Fruit fly (Drosophila melanogaster) whole organism, prepupa: ENCODE data around the gene CCAP-R.

Experiments
- Blimp-1 ChIP-seq: fragments of 200-800 bp; sonication (Bioruptor generic); optimal IDR thresholded peaks from 3 replicates; lab custom pipeline; 2017; ENCODE audit warnings: missing biosample characterization, missing genetic modification characterization, mild to moderate bottlenecking, moderate library complexity, missing genetic modification reagents
- CG11294 ChIP-seq: fragments of 200-800 bp; sonication (Bioruptor generic); IDR thresholded peaks from 2 replicates; pipeline ENCODE4 v1.3.6; 2022; ENCODE audit warnings: missing biosample characterization, missing genetic modification characterization
- CG15336 ChIP-seq: fragments of 200-800 bp; sonication (Bioruptor generic); IDR thresholded peaks from 2 replicates; pipeline ENCODE4 v1.3.6; 2022; ENCODE audit warnings: missing biosample characterization, missing genetic modification characterization
- CG1621 ChIP-seq: fragments of 200-800 bp; sonication (Bioruptor generic); optimal IDR thresholded peaks from 3 replicates; lab custom pipeline; 2018; ENCODE audit warnings: missing biosample characterization, mild to moderate bottlenecking, missing genetic modification characterization
- CG16779 ChIP-seq: fragments of 200-800 bp; sonication (Bioruptor generic); optimal IDR thresholded peaks from 3 replicates; lab custom pipeline; 2017; ENCODE audit warnings: missing biosample characterization, mild to moderate bottlenecking, missing genetic modification characterization
- CG31627 ChIP-seq: fragments of 200-800 bp; sonication (Bioruptor generic); optimal IDR thresholded peaks from 3 replicates; lab custom pipeline; 2016; ENCODE audit warnings: missing biosample characterization, missing genetic modification characterization
- CG32006 ChIP-seq: fragments of 200-800 bp; sonication (Bioruptor generic); optimal IDR thresholded peaks from 3 replicates; lab custom pipeline; 2017; ENCODE audit warnings: missing biosample characterization, mild to moderate bottlenecking, missing genetic modification characterization
- CG3919 ChIP-seq: fragments of 200-800 bp; sonication (Bioruptor generic); optimal IDR thresholded peaks from 3 replicates; lab custom pipeline; 2016; ENCODE audit warnings: missing biosample characterization, missing genetic modification characterization
- CG4318 ChIP-seq: fragments of 200-800 bp; sonication (Bioruptor generic); optimal IDR thresholded peaks from 3 replicates; lab custom pipeline; 2017; ENCODE audit warnings: missing biosample characterization, mild to moderate bottlenecking, missing genetic modification characterization
- CG6163 ChIP-seq: fragments of 200-800 bp; sonication (Bioruptor generic); IDR thresholded peaks from 3 replicates; pipeline ENCODE4 v1.3.6; 2022; ENCODE audit warnings: missing biosample characterization, missing genetic modification characterization
- CG6276 ChIP-seq: fragments of 200-800 bp; sonication (Bioruptor generic); optimal IDR thresholded peaks from 2 replicates; lab custom pipeline; 2017; ENCODE audit warnings: missing biosample characterization, mild to moderate bottlenecking, missing genetic modification characterization
- CG6792 ChIP-seq: fragments of 200-800 bp; sonication (Bioruptor generic); optimal IDR thresholded peaks from 3 replicates; lab custom pipeline; 2016; ENCODE audit warnings: missing biosample characterization, missing genetic modification characterization
- CG6808 ChIP-seq: fragments of 200-800 bp; sonication (Bioruptor generic); optimal IDR thresholded peaks from 3 replicates; lab custom pipeline; 2017; ENCODE audit warnings: missing biosample characterization, missing genetic modification characterization, mild to moderate bottlenecking, moderate library complexity, missing genetic modification reagents
- CG6854 ChIP-seq: fragments of 200-800 bp; sonication (Bioruptor generic); optimal IDR thresholded peaks from 2 replicates; lab custom pipeline; 2017; ENCODE audit warnings: missing biosample characterization, mild to moderate bottlenecking, missing genetic modification characterization
- CG7368 ChIP-seq: fragments of 200-800 bp; sonication (Bioruptor generic); optimal IDR thresholded peaks from 3 replicates; lab custom pipeline; 2016; ENCODE audit warnings: missing biosample characterization, missing genetic modification characterization
- CG8119 ChIP-seq: fragments of 200-800 bp; sonication (Bioruptor generic); IDR thresholded peaks from 3 replicates; pipeline ENCODE4 v1.3.6; 2022; ENCODE audit warnings: missing biosample characterization, missing genetic modification characterization
- CG9139 ChIP-seq: fragments of 200-800 bp; sonication (Bioruptor generic); optimal IDR thresholded peaks from 3 replicates; lab custom pipeline; 2017; ENCODE audit warnings: missing biosample characterization, mild to moderate bottlenecking, missing genetic modification characterization
- Eip75B ChIP-seq: fragments of 200-800 bp; sonication (Bioruptor generic); optimal IDR thresholded peaks from 3 replicates; lab custom pipeline; 2016; ENCODE audit warnings: missing biosample characterization, missing genetic modification characterization
- Eip78C ChIP-seq: fragments of 200-800 bp; sonication (Bioruptor generic); peaks from one replicate; lab custom pipeline; 2016; ENCODE audit warnings: missing biosample characterization, missing genetic modification characterization
- Eip93F ChIP-seq: fragments of 200-800 bp; sonication (Bioruptor generic); optimal IDR thresholded peaks from 2 replicates; lab custom pipeline; 2016; ENCODE audit warnings: missing biosample characterization, mild to moderate bottlenecking, missing genetic modification characterization
- Ets96B ChIP-seq: fragments of 200-800 bp; optimal IDR thresholded peaks from 2 replicates; lab custom pipeline; 2019; ENCODE audit warnings: missing biosample characterization, mild to moderate bottlenecking, missing genetic modification characterization, moderate library complexity
- Gug ChIP-seq: fragments of 200-800 bp; sonication (Bioruptor generic); IDR thresholded peaks from 2 replicates; pipeline ENCODE4 v1.3.6; 2022; ENCODE audit warnings: missing biosample characterization, missing genetic modification characterization
- Hr38 ChIP-seq: sonication (Bioruptor generic); optimal IDR thresholded peaks from 2 replicates; lab custom pipeline; 2016; ENCODE audit warnings: missing biosample characterization, missing genetic modification characterization
- Lpt ChIP-seq: fragments of 200-800 bp; sonication (Bioruptor generic); optimal IDR thresholded peaks from 3 replicates; lab custom pipeline; 2016; ENCODE audit warnings: missing biosample characterization, missing genetic modification characterization
- Met ChIP-seq: fragments of 200-800 bp; sonication (Bioruptor generic); optimal IDR thresholded peaks from 3 replicates; lab custom pipeline; 2016; ENCODE audit warnings: missing biosample characterization, missing genetic modification characterization
- Smox ChIP-seq: fragments of 200-800 bp; sonication (Bioruptor generic); optimal IDR thresholded peaks from 3 replicates; lab custom pipeline; 2016; ENCODE audit warnings: missing biosample characterization, missing genetic modification characterization
- Sox15 ChIP-seq: fragments of 200-800 bp; sonication (Bioruptor generic); optimal IDR thresholded peaks from 3 replicates; lab custom pipeline; 2016; ENCODE audit warnings: missing biosample characterization, missing genetic modification characterization
- acj6 ChIP-seq: fragments of 200-800 bp; sonication (Bioruptor generic); optimal IDR thresholded peaks from 3 replicates; lab custom pipeline; 2016; ENCODE audit warnings: missing biosample characterization, missing genetic modification characterization
- dsx ChIP-seq: fragments of 200-800 bp; optimal IDR thresholded peaks from 3 replicates; lab custom pipeline; 2019; ENCODE audit warnings: missing biosample characterization, mild to moderate bottlenecking, missing genetic modification characterization, moderate library complexity; ENCODE audit not compliant: poor library complexity, severe bottlenecking
- esn ChIP-seq: fragments of 200-800 bp; sonication (Bioruptor generic); optimal IDR thresholded peaks from 2 replicates; lab custom pipeline; 2016; ENCODE audit warnings: missing biosample characterization, mild to moderate bottlenecking, missing genetic modification characterization, moderate library complexity
- fd59A ChIP-seq: fragments of 200-800 bp; sonication (Bioruptor generic); optimal IDR thresholded peaks from 2 replicates; lab custom pipeline; 2017; ENCODE audit warnings: missing biosample characterization, mild to moderate bottlenecking, missing genetic modification characterization, missing genetic modification reagents
- fkh ChIP-seq: fragments of 200-800 bp; sonication (Bioruptor generic); optimal IDR thresholded peaks from 3 replicates; lab custom pipeline; 2017; ENCODE audit warnings: missing biosample characterization, mild to moderate bottlenecking, missing genetic modification characterization, moderate library complexity
- lz ChIP-seq: fragments of 200-800 bp; sonication (Bioruptor generic); optimal IDR thresholded peaks from 3 replicates; lab custom pipeline; 2016; ENCODE audit warnings: missing biosample characterization, missing genetic modification characterization
- net ChIP-seq: fragments of 200-800 bp; sonication (Bioruptor generic); optimal IDR thresholded peaks from 3 replicates; lab custom pipeline; 2016; ENCODE audit warnings: missing biosample characterization, missing genetic modification characterization
- salr ChIP-seq, 2 experiments: fragments of 200-800 bp; sonication (Bioruptor generic); optimal IDR thresholded peaks; 3 replicates each; lab custom pipeline; 2016 to 2018; ENCODE audit warnings: missing biosample characterization in 2 of 2, missing genetic modification characterization in 2 of 2, mild to moderate bottlenecking in 1 of 2
- spab ChIP-seq: fragments of 200-800 bp; sonication (Bioruptor generic); optimal IDR thresholded peaks from 2 replicates; lab custom pipeline; 2017; ENCODE audit warnings: missing biosample characterization, mild to moderate bottlenecking, missing genetic modification characterization, missing genetic modification reagents
- ss ChIP-seq, 2 experiments: fragments of 200-800 bp; sonication (Bioruptor generic); optimal IDR thresholded peaks; 2 replicates in 1 of 2; 3 replicates in 1 of 2; lab custom pipeline; 2017 to 2018; ENCODE audit warnings: mild to moderate bottlenecking in 2 of 2, missing biosample characterization in 2 of 2, missing genetic modification characterization in 2 of 2, moderate library complexity in 1 of 2
- svp ChIP-seq: fragments of 200-800 bp; sonication (Bioruptor generic); peaks from one replicate; lab custom pipeline; 2016; ENCODE audit warnings: missing biosample characterization, missing genetic modification characterization
- vri ChIP-seq: fragments of 200-800 bp; sonication (Bioruptor generic); optimal IDR thresholded peaks from 3 replicates; lab custom pipeline; 2016; ENCODE audit warnings: missing biosample characterization, mild to moderate bottlenecking, missing genetic modification characterization

Gene CCAP-R

DNA sequence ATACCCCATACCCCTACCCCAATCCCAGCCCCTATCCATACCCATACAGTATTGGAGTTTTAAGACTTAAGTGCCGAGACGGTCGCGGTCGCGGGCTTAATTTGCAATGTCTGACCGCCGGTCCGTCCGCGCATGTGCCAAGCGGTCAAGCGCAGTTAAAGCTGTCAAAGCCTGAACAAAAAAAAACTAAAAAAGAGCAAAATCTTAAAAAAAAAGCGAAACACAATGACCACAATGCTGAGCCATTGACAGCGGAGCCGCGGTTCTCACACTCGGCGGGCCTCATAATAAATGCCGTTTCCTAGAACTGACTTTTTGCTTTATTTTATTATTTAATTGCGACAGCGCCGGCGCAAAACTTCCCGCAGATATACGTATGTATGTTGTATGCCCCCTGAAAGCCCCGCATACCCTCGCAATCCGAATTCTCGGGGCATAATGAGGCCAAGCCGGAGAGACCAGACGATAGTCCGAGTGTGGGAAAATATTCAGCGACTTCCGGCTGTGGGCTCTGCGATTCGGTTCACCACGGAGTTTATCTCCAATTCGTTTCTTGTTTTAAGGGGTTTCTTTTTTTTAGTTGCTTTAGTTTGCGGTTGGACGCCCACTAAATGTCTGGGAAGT is 48.4 kb upstream of the CCAP-R start (continued):
- TF ChIP-seq CG6808 = peak; percentile 82
- TF ChIP-seq, all 60 proteins: peak for 12

DNA sequence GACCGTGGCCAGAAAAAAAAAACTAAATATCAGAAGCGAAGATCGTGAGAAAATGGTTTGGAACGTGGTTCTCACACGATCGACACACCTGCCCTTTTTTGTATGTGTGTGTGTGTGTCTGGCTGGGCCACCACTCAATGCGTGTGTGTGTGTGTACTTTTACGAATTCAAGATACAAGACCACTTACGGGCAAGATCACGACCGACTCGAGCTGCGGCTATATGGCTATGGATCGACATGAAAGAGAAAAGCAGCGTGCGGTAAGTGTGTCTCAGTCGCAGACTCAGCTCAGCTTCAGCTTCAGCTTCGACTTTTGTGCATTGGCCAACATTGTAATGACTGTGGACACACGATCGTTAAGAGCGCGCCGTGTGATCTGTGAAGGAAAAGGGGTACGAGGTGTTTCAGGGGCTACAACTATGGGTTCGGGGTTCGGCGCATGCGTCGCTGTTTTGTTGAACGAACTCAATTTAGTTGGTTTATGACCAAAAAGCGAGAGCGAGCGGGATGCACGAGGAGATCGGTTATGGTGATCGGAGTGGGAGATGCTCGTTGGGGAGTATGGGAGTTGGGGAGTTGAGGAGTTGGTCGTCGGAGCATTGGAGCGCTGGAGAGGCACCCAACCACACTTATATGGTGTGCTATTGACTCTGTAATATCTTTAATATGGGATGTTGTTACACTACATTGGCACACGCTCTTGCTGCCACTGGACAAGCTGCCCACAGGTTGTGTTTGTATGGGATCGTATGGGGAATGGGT is 46.7 kb upstream of the CCAP-R start:
- no peak for TF ChIP-seq CG32006
- no peak for TF ChIP-seq CG15336 (GFP tag; lab: Robert Waterston, UW)
- TF ChIP-seq Blimp-1 = peak; percentile 50
- peak; percentile 75 for TF ChIP-seq Eip78C
- TF ChIP-seq svp (GFP tag; lab: Kevin White, UChicago) = peak; percentile 9
- TF ChIP-seq Smox (GFP tag; lab: Kevin White, UChicago) = peak; percentile 6
- TF ChIP-seq fkh = peak; percentile 27
- TF ChIP-seq CG8119 (GFP tag; lab: Robert Waterston, UW) = no peak
- no peak for TF ChIP-seq Eip93F (GFP tag; lab: Kevin White, UChicago)
- TF ChIP-seq dsx (GFP tag; lab: Kevin White, UChicago) = peak; percentile 99
- no peak; the same call in 1 of the 2 replicates for TF ChIP-seq Gug (GFP tag; lab: Robert Waterston, UW)
- no peak for TF ChIP-seq CG9139 (GFP tag; lab: Kevin White, UChicago)
- TF ChIP-seq CG6276 = peak; percentile 4
- TF ChIP-seq Eip75B (GFP tag; lab: Kevin White, UChicago) = no peak
- no peak for TF ChIP-seq CG6792
- no peak for TF ChIP-seq vri (GFP tag; lab: Kevin White, UChicago)
- TF ChIP-seq net = peak; percentile 18
- peak; percentile 43 for TF ChIP-seq Met
- TF ChIP-seq esn (GFP tag; lab: Kevin White, UChicago) = no peak
- no peak; the same call in 2 of the 3 replicates for TF ChIP-seq CG6163 (GFP tag; lab: Robert Waterston, UW)
- no peak for TF ChIP-seq acj6 (GFP tag; lab: Kevin White, UChicago)
- TF ChIP-seq lz (GFP tag; lab: Kevin White, UChicago) = no peak
- TF ChIP-seq CG11294 (GFP tag; lab: Robert Waterston, UW) = no peak
- TF ChIP-seq Lpt (GFP tag; lab: Kevin White, UChicago) = peak; percentile 39
- TF ChIP-seq spab = no peak
- peak; percentile 36 for TF ChIP-seq CG6854
- TF ChIP-seq ss (GFP tag; optimal IDR thresholded peaks at IDR 0.05; lab: Kevin White, UChicago) = peak in 1 of 2 experiments; percentile 78

DNA sequence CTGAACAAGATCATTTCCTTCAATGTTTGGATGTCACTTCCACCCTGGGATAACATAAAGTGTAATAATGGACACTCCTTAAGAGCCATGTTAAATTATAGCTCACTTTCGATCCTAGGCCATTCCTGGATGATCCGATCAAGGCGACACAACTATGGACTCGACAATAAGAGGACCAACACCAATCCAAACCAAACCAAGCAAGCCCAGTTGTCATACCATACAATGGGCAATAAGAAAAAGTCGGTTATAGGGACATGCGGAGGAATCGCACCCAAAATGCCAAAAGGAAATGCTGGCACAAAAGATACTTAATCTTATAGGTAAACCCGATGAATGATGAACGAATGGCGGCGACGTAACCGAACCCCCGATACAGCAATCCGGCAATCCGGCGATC is 46.0 kb upstream of the CCAP-R start:
- TF ChIP-seq dsx (GFP tag; lab: Kevin White, UChicago) = no peak
- TF ChIP-seq Blimp-1 = no peak
- TF ChIP-seq CG16779 (tag; lab: Kevin White, UChicago) = no peak
- TF ChIP-seq Sox15 = no peak
- no peak for TF ChIP-seq CG7368 (GFP tag; lab: Kevin White, UChicago)
- TF ChIP-seq Ets96B (tag; lab: Kevin White, UChicago) = no peak
- no peak for TF ChIP-seq salr (GFP tag; optimal IDR thresholded peaks at IDR 0.05; lab: Kevin White, UChicago)
- TF ChIP-seq Eip75B (GFP tag; lab: Kevin White, UChicago) = no peak
- TF ChIP-seq CG6808 = no peak
- TF ChIP-seq net = no peak
- TF ChIP-seq Hr38 (GFP tag; lab: Kevin White, UChicago) = no peak
- TF ChIP-seq CG3919 = no peak
- no peak for TF ChIP-seq CG6163 (GFP tag; lab: Robert Waterston, UW)
- TF ChIP-seq Smox (GFP tag; lab: Kevin White, UChicago) = no peak
- TF ChIP-seq Eip78C = no peak
- TF ChIP-seq CG31627 (GFP tag; lab: Kevin White, UChicago) = no peak
- no peak for TF ChIP-seq CG1621 (tag; lab: Kevin White, UChicago)
- no peak for TF ChIP-seq CG4318 (GFP tag; lab: Kevin White, UChicago)
- TF ChIP-seq fd59A (GFP tag; lab: Kevin White, UChicago) = no peak
- TF ChIP-seq, all 60 proteins: peak for 0
